Worm (Caenorhabditis elegans): ENCODE measurements around the gene F15G9.2.

DNA sequence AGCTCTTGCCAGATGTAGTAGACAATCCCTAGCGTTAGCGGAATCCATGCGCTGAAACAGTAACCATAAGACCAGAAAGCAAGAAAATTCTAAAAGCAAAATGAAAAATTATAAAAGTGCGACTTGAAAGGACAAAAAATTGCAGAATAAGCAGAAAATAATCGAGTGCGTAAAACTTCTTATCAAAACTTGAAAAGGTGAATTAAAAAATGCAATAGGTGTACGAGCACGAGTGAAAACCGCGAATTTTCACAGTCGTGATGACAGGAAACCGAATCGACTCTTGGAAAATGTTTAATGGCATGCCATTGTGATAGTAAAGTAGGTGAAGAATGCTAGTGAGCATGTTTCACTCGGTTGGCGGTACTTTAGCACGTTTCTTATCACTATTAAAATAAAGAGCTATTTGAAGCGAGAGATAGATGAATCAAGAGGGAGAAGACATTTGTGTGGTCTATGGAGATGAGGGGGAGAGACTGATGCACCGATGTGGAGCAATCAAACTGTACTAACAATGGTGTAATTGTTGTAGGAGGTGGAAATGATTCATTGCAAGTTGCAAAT, 33.3 kb downstream of the F15G9.2 start, which contains the start of gene ifp-1:
- TF ChIP-seq nhr-76 (tag; optimal IDR thresholded peaks at IDR 0.05) = no peak
- no peak for TF ChIP-seq ets-5 (GFP tag; IDR thresholded peaks at IDR 0.05)
- no peak for TF ChIP-seq ztf-4 (tag; optimal IDR thresholded peaks at IDR 0.05)
- TF ChIP-seq ama-1 (optimal IDR thresholded peaks at IDR 0.05) = no peak
- no peak for TF ChIP-seq nhr-11 (tag; optimal IDR thresholded peaks at IDR 0.05)
- TF ChIP-seq pqm-1 (tag; optimal IDR thresholded peaks at IDR 0.05) = no peak
- TF ChIP-seq nhr-71 (tag; optimal IDR thresholded peaks at IDR 0.05) = no peak
- peak; percentile 92 for TF ChIP-seq elt-2 (tag; optimal IDR thresholded peaks at IDR 0.05)
- TF ChIP-seq nhr-237 (tag; optimal IDR thresholded peaks at IDR 0.05) = no peak
- no peak for TF ChIP-seq ceh-82 (tag; optimal IDR thresholded peaks at IDR 0.05)
- TF ChIP-seq mdl-1 (tag; optimal IDR thresholded peaks at IDR 0.05) = no peak
- no peak for TF ChIP-seq zag-1 (tag; optimal IDR thresholded peaks at IDR 0.05)

All from whole organism, L1 larva.